Worm (Caenorhabditis elegans): ENCODE data around the gene CC8.2.
A peak's percentile ranks its signal among the peaks of the same experiment; 100 is the strongest.

Gene CC8.2

ce11 chrIV:3611845-3612244, 36.6 kb downstream of the CC8.2 start:
- TF ChIP-seq skn-1 (tag; optimal IDR thresholded peaks at IDR 0.05) (no peak), unc-55 (GFP tag; optimal IDR thresholded peaks at IDR 0.05) (no peak), mbf-1 (tag; optimal IDR thresholded peaks at IDR 0.05) (no peak), lsy-2 (tag; optimal IDR thresholded peaks at IDR 0.05) (no peak), egl-27 (tag; optimal IDR thresholded peaks at IDR 0.05) (no peak), mdl-1 (tag; optimal IDR thresholded peaks at IDR 0.05) (peak in 1 of 2 experiments; percentile 64), sma-9 (GFP tag; optimal IDR thresholded peaks at IDR 0.05) (peak; percentile 52), sma-9 (tag; optimal IDR thresholded peaks at IDR 0.05) (no peak), gmeb-1 (tag; optimal IDR thresholded peaks at IDR 0.05) (peak; percentile 45), sma-3 (GFP tag; optimal IDR thresholded peaks at IDR 0.05) (peak; percentile 43), ztf-1 (GFP tag; conservative IDR thresholded peaks at IDR 0.05) (no peak), lin-13 (GFP tag; optimal IDR thresholded peaks at IDR 0.05) (no peak), crh-2 (tag; optimal IDR thresholded peaks at IDR 0.05) (peak; percentile 66), ceh-82 (tag; optimal IDR thresholded peaks at IDR 0.05) (no peak), peb-1 (tag; optimal IDR thresholded peaks at IDR 0.05) (no peak), nhr-25 (tag; optimal IDR thresholded peaks at IDR 0.05) (no peak), sem-4 (tag; optimal IDR thresholded peaks at IDR 0.05) (no peak), nhr-21 (tag; optimal IDR thresholded peaks at IDR 0.05) (no peak), nhr-237 (tag; optimal IDR thresholded peaks at IDR 0.05) (no peak), F13H6.1 (tag; optimal IDR thresholded peaks at IDR 0.05) (peak; percentile 63), fos-1 (tag; optimal IDR thresholded peaks at IDR 0.05) (peak; percentile 59)

DNA sequence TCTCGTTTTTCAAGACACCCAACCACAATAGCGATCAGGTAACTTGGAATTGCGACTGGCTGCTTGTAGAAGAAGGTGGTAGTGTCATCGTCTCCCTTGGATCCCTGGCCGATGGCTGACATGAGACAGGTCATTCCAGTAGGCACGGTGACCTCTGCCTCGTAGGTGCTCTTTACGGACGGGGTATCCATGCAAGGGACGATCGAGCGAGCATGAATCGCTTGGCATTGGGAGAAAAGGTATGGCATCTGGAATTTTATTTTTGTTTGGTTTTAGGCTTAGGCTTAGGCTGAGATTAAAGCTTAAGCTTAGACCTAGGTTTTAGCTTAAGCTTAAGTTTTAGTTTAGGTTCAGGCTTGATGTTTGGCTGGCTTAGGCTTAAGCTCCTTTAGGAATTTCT, 37.5 kb downstream of the CC8.2 start:
- no peak for TF ChIP-seq gmeb-1 (tag; optimal IDR thresholded peaks at IDR 0.05)
- no peak for TF ChIP-seq C34F6.9 (tag; optimal IDR thresholded peaks at IDR 0.05)
- no peak for TF ChIP-seq unc-39 (tag; optimal IDR thresholded peaks at IDR 0.05)
- no peak for TF ChIP-seq blmp-1 (tag; optimal IDR thresholded peaks at IDR 0.05; ENCODE audit: insufficient read depth)
- TF ChIP-seq sem-4 (tag; optimal IDR thresholded peaks at IDR 0.05), result no peak
- no peak for TF ChIP-seq snpc-4 (tag; optimal IDR thresholded peaks at IDR 0.05)
- no peak for TF ChIP-seq mab-5 (tag; optimal IDR thresholded peaks at IDR 0.05)
- no peak for TF ChIP-seq ztf-1 (GFP tag; conservative IDR thresholded peaks at IDR 0.05)
- TF ChIP-seq lsy-2 (tag; optimal IDR thresholded peaks at IDR 0.05), result no peak

DNA sequence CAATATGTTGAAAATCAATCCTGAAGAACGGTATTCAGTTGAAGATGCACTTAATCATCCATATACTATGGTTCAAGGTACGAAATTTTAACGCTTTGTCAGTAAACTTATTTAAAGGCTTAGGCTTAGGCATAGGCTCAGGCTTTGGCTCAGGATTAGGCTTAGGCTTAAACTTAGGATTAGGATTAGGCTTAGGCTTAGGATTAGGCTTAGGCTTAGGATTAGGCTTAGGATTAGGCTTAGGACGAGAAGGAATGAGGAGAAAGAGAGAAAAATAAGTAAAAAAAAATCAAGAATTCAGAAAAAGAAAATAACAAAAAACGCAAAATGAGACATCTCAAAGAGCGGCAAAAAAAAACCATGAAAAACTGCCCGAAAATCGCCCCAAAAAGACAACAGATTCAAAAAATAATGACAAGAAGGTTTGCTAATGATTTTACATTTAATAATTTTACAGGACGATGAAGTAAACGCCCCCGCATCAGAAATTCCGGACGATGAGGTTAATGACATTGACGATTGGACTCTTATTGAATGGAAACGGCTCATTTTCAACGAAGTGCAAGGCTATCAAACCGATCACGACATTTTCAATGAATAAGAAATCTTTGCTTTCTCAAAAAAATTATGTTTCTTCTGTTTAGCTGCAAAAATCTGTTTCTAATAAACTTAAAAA, 39.8 kb downstream of the CC8.2 start:
- no peak for TF ChIP-seq C34F6.9 (tag; optimal IDR thresholded peaks at IDR 0.05)
- no peak for TF ChIP-seq blmp-1 (tag; optimal IDR thresholded peaks at IDR 0.05; ENCODE audit: insufficient read depth)
- no peak for TF ChIP-seq ztf-1 (GFP tag; conservative IDR thresholded peaks at IDR 0.05)
- no peak for TF ChIP-seq sma-3 (GFP tag; optimal IDR thresholded peaks at IDR 0.05)
- no peak for TF ChIP-seq mbf-1 (tag; optimal IDR thresholded peaks at IDR 0.05)
- TF ChIP-seq nhr-129 (tag; optimal IDR thresholded peaks at IDR 0.05), result no peak

- TF ChIP-seq fos-1 (tag; optimal IDR thresholded peaks at IDR 0.05) (peak; percentile 65), lin-39 (tag; optimal IDR thresholded peaks at IDR 0.05) (no peak), elt-1 (tag; optimal IDR thresholded peaks at IDR 0.05) (no peak), nhr-25 (tag; optimal IDR thresholded peaks at IDR 0.05) (no peak), nhr-77 (tag; optimal IDR thresholded peaks at IDR 0.05) (no peak), ztf-11 (tag; optimal IDR thresholded peaks at IDR 0.05) (no peak), ceh-82 (tag; optimal IDR thresholded peaks at IDR 0.05) (no peak), lin-11 (tag; optimal IDR thresholded peaks at IDR 0.05) (no peak), nhr-11 (tag; optimal IDR thresholded peaks at IDR 0.05) (no peak)
Measured at ce11 chrIV:3606285-3606834, 42.1 kb downstream of the CC8.2 start, which contains the start of the genes Y37E11B.10 and kgb-2. Gene Y37E11B.10, minus strand, starts transcription at chrIV:3606466. Gene kgb-2, plus strand, starts transcription at chrIV:3606784.

- TF ChIP-seq alr-1 (tag; optimal IDR thresholded peaks at IDR 0.05) (no peak), nhr-237 (tag; optimal IDR thresholded peaks at IDR 0.05) (no peak)
Measured at ce11 chrIV:3604104-3604503, 44.4 kb downstream of the CC8.2 start.
